Worm (Caenorhabditis elegans) whole organism, L4/young adult: ENCODE results near the gene ZK632.12.

Source experiments
- W03F9.2 ChIP-seq: fragments of 150-350 bp; optimal IDR thresholded peaks from 2 replicates; lab custom pipeline; 2014; ENCODE audit warnings: missing biosample characterization, missing genetic modification characterization
- dao-5 ChIP-seq: sonication (generic microtip); optimal IDR thresholded peaks from 2 replicates; lab custom pipeline; 2016; ENCODE audit warnings: missing genotype, missing genetic modification characterization, moderate library complexity, missing compliant biosample characterization
- him-1 ChIP-seq: sonication (generic microtip); optimal IDR thresholded peaks from 2 replicates; lab custom pipeline; 2016; ENCODE audit warnings: missing genotype, missing genetic modification reagents, missing genetic modification characterization, missing compliant biosample characterization

DNA sequence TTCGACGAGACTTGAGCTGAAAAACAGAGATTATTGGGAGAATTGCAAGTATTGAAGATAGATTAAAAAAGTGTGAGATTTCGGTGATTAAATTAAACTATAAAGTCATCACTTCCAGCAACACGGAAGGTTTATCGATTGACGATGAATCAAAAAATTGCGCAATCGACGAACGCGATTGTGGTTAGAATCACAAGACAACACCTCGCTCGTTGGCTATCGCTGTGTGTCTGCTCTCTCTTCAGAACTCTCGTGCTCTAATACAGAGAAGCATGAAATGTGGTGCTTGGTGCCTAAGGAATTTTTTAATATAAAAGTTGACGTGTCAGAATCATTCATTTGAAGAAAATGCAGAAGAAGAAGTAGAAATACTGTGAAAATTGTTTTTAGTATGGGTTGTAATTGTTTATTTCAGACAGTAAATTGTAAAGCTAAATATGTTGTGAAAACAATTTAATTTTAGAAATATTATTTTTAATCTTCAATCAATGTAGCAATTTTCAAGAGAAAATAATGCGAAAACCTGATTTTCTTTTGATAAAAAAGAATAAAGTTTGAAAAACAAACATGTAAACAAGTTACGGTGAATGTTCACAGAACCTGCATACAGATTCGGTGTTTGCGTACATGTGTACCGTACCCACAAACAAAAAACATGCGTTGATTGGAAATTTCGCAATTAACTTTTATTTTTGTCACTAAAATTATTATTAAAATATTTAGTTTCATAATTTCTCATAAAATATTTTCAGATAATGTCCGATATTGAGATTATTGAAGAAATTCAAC is 3.2 kb upstream of the ZK632.12 start, which contains the start of the genes ZK632.10 and ZK632.11:
- TF ChIP-seq him-1 (tag; lab: Kevin White, UChicago) (no peak), dao-5 (tag; lab: Kevin White, UChicago) (no peak), W03F9.2 (tag; lab: Kevin White, UChicago) (peak; percentile 85)
